Fruit fly (Drosophila melanogaster) whole organism, pupa: ENCODE results near the gene CG2901.

Experiments
- CG10348 ChIP-seq: fragments of 200-800 bp; sonication (Bioruptor generic); IDR thresholded peaks from 2 replicates; pipeline ENCODE4 v1.3.6; 2022; ENCODE audit warnings: missing biosample characterization, missing genetic modification characterization
- CG12605 ChIP-seq: fragments of 200-800 bp; sonication (Bioruptor generic); IDR thresholded peaks from 2 replicates; pipeline ENCODE4 v1.3.6; 2022; ENCODE audit warnings: missing biosample characterization, missing genetic modification characterization
- CG13204 ChIP-seq: fragments of 200-800 bp; sonication (Bioruptor generic); optimal IDR thresholded peaks from 2 replicates; lab custom pipeline; 2018; ENCODE audit warnings: missing biosample characterization, mild to moderate bottlenecking, missing genetic modification characterization, moderate library complexity
- CG14655 ChIP-seq: fragments of 200-800 bp; sonication (Bioruptor generic); optimal IDR thresholded peaks from 3 replicates; lab custom pipeline; 2017; ENCODE audit warnings: mild to moderate bottlenecking, missing biosample characterization, missing genetic modification reagents, missing genetic modification characterization
- CG15710 ChIP-seq: fragments of 200-800 bp; sonication (Bioruptor generic); optimal IDR thresholded peaks from 2 replicates; lab custom pipeline; 2018; ENCODE audit warnings: missing biosample characterization, mild to moderate bottlenecking, missing genetic modification characterization, moderate library complexity
- CG17806 ChIP-seq: fragments of 200-800 bp; sonication (Bioruptor generic); optimal IDR thresholded peaks from 2 replicates; lab custom pipeline; 2018; ENCODE audit warnings: missing biosample characterization, mild to moderate bottlenecking, missing genetic modification characterization, moderate library complexity
- CG32121 ChIP-seq: fragments of 200-800 bp; sonication (Bioruptor generic); IDR thresholded peaks from 2 replicates; pipeline ENCODE4 v1.3.6; 2022; ENCODE audit warnings: missing biosample characterization, missing genetic modification characterization
- CG34367 ChIP-seq: fragments of 200-800 bp; sonication (Bioruptor generic); optimal IDR thresholded peaks from 2 replicates; lab custom pipeline; 2018; ENCODE audit warnings: missing biosample characterization, mild to moderate bottlenecking, missing genetic modification characterization
- CG4496 ChIP-seq: fragments of 200-800 bp; sonication (Bioruptor generic); IDR thresholded peaks from 3 replicates; pipeline ENCODE4 v1.3.6; 2022; ENCODE audit warnings: missing biosample characterization, missing genetic modification characterization
- CG8159 ChIP-seq: fragments of 200-800 bp; sonication (Bioruptor generic); optimal IDR thresholded peaks from 3 replicates; lab custom pipeline; 2018; ENCODE audit warnings: missing biosample characterization, mild to moderate bottlenecking, missing genetic modification characterization, moderate library complexity
- CG8301 ChIP-seq: fragments of 200-800 bp; sonication (Bioruptor generic); optimal IDR thresholded peaks from 2 replicates; lab custom pipeline; 2018; ENCODE audit warnings: missing biosample characterization, mild to moderate bottlenecking, missing genetic modification characterization
- CG9948 ChIP-seq: fragments of 200-800 bp; sonication (Bioruptor generic); optimal IDR thresholded peaks from 2 replicates; lab custom pipeline; 2018; ENCODE audit warnings: missing biosample characterization, mild to moderate bottlenecking, missing genetic modification characterization, moderate library complexity
- D1 ChIP-seq: fragments of 200-800 bp; sonication (Bioruptor generic); optimal IDR thresholded peaks from 2 replicates; lab custom pipeline; 2018; ENCODE audit warnings: missing biosample characterization, mild to moderate bottlenecking, missing genetic modification characterization, moderate library complexity
- EcR ChIP-seq: fragments of 200-800 bp; sonication (Bioruptor generic); optimal IDR thresholded peaks from 3 replicates; lab custom pipeline; 2019; ENCODE audit warnings: missing biosample characterization, missing genetic modification characterization, mild to moderate bottlenecking, moderate library complexity, missing genetic modification reagents
- Ets98B ChIP-seq: fragments of 200-800 bp; sonication (Bioruptor generic); IDR thresholded peaks from 2 replicates; pipeline ENCODE4 v1.3.6; 2022; ENCODE audit warnings: missing biosample characterization, missing genetic modification characterization
- Pif1A ChIP-seq: fragments of 200-800 bp; sonication (Bioruptor generic); optimal IDR thresholded peaks from 3 replicates; lab custom pipeline; 2016; ENCODE audit warnings: missing biosample characterization, missing genetic modification characterization
- Pif1B ChIP-seq: fragments of 200-800 bp; sonication (Bioruptor generic); optimal IDR thresholded peaks from 3 replicates; lab custom pipeline; 2016; ENCODE audit warnings: missing biosample characterization, missing genetic modification characterization
- Snoo ChIP-seq: fragments of 200-800 bp; sonication (Bioruptor generic); optimal IDR thresholded peaks from 3 replicates; lab custom pipeline; 2017; ENCODE audit warnings: missing biosample characterization, mild to moderate bottlenecking, missing genetic modification characterization, inconsistent platforms
- fd96Ca ChIP-seq: fragments of 200-800 bp; sonication (Bioruptor generic); IDR thresholded peaks from 3 replicates; pipeline ENCODE4 v1.3.6; 2022; ENCODE audit warnings: missing biosample characterization, missing genetic modification characterization
- gl ChIP-seq: fragments of 200-800 bp; sonication (Bioruptor generic); optimal IDR thresholded peaks from 2 replicates; lab custom pipeline; 2018; ENCODE audit warnings: missing biosample characterization, mild to moderate bottlenecking, missing genetic modification characterization
- rn ChIP-seq: fragments of 200-800 bp; sonication (Bioruptor generic); IDR thresholded peaks from 2 replicates; pipeline ENCODE4 v1.3.6; 2022; ENCODE audit warnings: missing biosample characterization, missing genetic modification characterization

CG2901 gene

DNA sequence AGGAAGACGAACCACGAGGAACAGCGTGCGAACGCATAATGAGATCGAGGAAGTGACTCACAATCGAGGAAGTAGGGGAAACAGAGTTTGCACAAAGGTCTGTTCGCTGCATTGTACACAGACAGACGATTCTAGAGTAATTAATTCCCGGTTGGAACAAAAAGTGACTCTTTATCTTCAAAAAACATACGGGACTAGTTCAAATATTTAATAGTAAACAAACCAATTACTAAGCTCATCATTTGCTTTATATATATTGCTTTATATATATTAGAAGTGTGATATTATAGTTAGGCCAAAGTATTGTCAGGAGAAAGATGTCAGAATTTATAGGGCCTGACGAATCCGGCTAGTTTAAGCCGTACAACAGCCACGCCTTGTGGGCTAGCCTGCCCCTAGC is at the start of gene CG2901:
Gene CG2901, plus strand, starts transcription at position 301 of the 400 bp plus-strand sequence.
- TF ChIP-seq fd96Ca (GFP tag; lab: Robert Waterston, UW) (no peak), D1 (no peak), CG4496 (GFP tag; lab: Robert Waterston, UW) (no peak), CG8301 (tag; lab: Kevin White, UChicago) (no peak), CG34367 (no peak), CG12605 (GFP tag; lab: Robert Waterston, UW) (no peak), CG14655 (GFP tag; lab: Kevin White, UChicago) (no peak), Pif1B (no peak), CG8159 (no peak), EcR (GFP tag; lab: Kevin White, UChicago) (no peak), gl (no peak), Pif1A (GFP tag; lab: Kevin White, UChicago) (no peak), CG17806 (no peak), rn (GFP tag; lab: Robert Waterston, UW) (no peak), Snoo (tag; lab: Kevin White, UChicago) (no peak)
- TF ChIP-seq, all 21 proteins: peak for 0

DNA sequence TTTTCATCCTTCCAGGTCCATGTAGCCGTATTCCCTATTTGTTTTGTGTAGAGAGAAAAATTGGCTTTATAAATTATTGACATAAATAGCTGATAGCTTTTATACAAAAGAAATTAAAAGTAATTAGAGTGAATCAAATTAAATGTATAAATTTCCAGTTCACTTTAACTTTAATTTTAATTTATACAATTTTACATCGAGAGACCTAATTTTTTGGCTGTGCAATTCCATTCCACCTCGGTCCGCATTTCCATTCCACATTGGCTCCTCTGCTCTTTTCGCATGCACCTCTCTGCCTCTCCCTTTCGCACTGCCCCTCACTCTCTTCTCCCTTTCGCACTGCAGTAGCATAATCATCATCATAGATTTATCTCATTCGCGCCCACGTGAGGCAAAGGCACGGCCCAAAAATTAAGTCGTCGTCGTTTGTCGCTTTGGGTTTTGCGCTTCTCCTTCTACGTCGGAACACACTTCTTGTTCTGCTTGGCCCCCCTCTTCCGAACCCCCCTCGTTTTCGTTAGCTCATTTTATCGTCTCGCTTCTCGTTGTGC is 49.0 kb upstream of the CG2901 start:
- TF ChIP-seq rn (GFP tag; lab: Robert Waterston, UW) (no peak), CG12605 (GFP tag; lab: Robert Waterston, UW) (no peak), CG34367 (no peak), CG8301 (tag; lab: Kevin White, UChicago) (peak; percentile 39), CG9948 (tag; lab: Kevin White, UChicago) (peak; percentile 53), CG15710 (peak; percentile 42), Ets98B (GFP tag; lab: Robert Waterston, UW) (no peak), CG8159 (peak; percentile 59), Pif1A (GFP tag; lab: Kevin White, UChicago) (no peak), CG14655 (GFP tag; lab: Kevin White, UChicago) (peak; percentile 54), CG17806 (peak; percentile 30), fd96Ca (GFP tag; lab: Robert Waterston, UW) (0 out of 3 replicates have a peak, but pooled peaks have one; percentile 15), CG13204 (GFP tag; lab: Kevin White, UChicago) (no peak), Snoo (tag; lab: Kevin White, UChicago) (no peak), EcR (GFP tag; lab: Kevin White, UChicago) (no peak), CG32121 (GFP tag; lab: Robert Waterston, UW) (no peak), Pif1B (no peak), CG10348 (GFP tag; lab: Robert Waterston, UW) (no peak), D1 (peak; percentile 57), CG4496 (GFP tag; lab: Robert Waterston, UW) (0 out of 3 replicates have a peak, but pooled peaks have one; percentile 39)

DNA sequence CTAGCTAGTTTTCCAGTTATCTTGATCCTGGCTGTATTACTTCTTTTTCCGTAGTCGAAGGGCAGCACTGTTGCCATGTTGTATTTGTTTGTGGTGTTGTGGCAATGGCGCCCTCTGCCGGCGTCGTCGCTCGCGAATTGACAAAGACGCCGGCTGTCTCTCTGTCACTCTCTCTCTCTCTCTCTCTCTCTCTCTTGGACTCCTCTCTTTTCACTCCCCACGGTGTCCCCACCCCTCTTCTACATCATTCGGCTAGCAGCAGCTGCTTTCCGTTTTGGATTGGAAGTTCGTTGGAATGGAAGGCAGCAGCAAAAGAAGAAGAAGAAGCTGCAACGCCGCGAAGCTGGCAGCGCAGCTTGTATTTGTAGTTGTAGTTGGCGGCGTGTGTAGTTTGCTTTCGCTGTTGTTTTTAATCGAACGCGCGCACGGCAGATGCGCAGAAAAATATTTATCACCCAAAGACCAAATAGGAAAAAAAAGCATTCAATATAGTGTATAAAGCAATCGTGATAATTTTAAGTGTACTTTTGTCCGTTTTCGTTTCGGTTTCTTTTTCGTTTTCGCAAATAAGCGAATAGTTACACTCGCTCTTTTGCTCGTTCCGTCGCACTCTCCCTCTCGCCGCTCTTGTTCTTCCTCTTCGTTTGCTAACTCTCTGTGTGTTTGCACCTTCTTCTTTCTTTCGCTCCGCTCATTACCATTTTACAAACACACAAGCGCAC is 48.1 kb upstream of the CG2901 start:
- peak; percentile 76; the same call in 2 of the 3 replicates for TF ChIP-seq fd96Ca (GFP tag; lab: Robert Waterston, UW)
- no peak for TF ChIP-seq CG34367
- no peak for TF ChIP-seq CG8159
- TF ChIP-seq gl: no peak
- TF ChIP-seq CG14655 (GFP tag; lab: Kevin White, UChicago): peak; percentile 45
- TF ChIP-seq CG12605 (GFP tag; lab: Robert Waterston, UW): peak; percentile 26; the same call in 1 of the 2 replicates
- no peak for TF ChIP-seq rn (GFP tag; lab: Robert Waterston, UW)
- TF ChIP-seq EcR (GFP tag; lab: Kevin White, UChicago): peak; percentile 73
- no peak for TF ChIP-seq CG17806
- TF ChIP-seq D1: no peak
- TF ChIP-seq Pif1B: no peak
- no peak for TF ChIP-seq CG9948 (tag; lab: Kevin White, UChicago)
- peak; percentile 20 for TF ChIP-seq CG8301 (tag; lab: Kevin White, UChicago)
- TF ChIP-seq CG4496 (GFP tag; lab: Robert Waterston, UW): peak; percentile 43; the same call in 1 of the 3 replicates
- peak; percentile 70 for TF ChIP-seq Ets98B (GFP tag; lab: Robert Waterston, UW)
- no peak for TF ChIP-seq Snoo (tag; lab: Kevin White, UChicago)
- TF ChIP-seq CG15710: no peak
- peak; percentile 57 for TF ChIP-seq CG32121 (GFP tag; lab: Robert Waterston, UW)
- TF ChIP-seq Pif1A (GFP tag; lab: Kevin White, UChicago): peak; percentile 43
- TF ChIP-seq CG10348 (GFP tag; lab: Robert Waterston, UW): no peak
- peak; percentile 42 for TF ChIP-seq CG13204 (GFP tag; lab: Kevin White, UChicago)

DNA sequence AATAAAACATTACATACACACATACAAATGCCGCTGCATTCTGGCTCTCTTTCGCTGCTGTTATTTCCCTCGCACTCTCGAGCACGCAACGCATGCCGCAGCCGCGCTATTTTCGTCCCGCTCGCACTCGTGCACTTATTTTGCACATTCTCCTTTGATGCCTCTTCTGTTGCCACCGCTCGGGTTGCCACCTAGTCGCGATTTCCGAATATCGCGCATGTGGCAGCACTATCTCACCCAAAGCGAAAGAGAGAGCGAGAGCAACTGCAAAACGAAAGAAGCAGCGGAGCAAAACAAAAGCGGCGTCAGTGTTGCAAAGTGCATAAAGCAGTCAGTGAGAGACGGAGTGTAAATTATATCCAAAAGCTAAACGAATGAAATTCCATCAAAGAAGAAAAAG is 47.1 kb upstream of the CG2901 start:
- TF ChIP-seq Ets98B (GFP tag; lab: Robert Waterston, UW) (0 out of 2 replicates have a peak, but pooled peaks have one; percentile 54), D1 (no peak), fd96Ca (GFP tag; lab: Robert Waterston, UW) (peak; percentile 8; the same call in 1 of the 3 replicates), CG8301 (tag; lab: Kevin White, UChicago) (no peak), Pif1B (no peak), CG13204 (GFP tag; lab: Kevin White, UChicago) (no peak), EcR (GFP tag; lab: Kevin White, UChicago) (peak; percentile 52), CG12605 (GFP tag; lab: Robert Waterston, UW) (0 out of 2 replicates have a peak, but pooled peaks have one; percentile 25), CG8159 (no peak), CG17806 (no peak), Pif1A (GFP tag; lab: Kevin White, UChicago) (no peak), CG4496 (GFP tag; lab: Robert Waterston, UW) (no peak; the same call in 1 of the 3 replicates)

DNA sequence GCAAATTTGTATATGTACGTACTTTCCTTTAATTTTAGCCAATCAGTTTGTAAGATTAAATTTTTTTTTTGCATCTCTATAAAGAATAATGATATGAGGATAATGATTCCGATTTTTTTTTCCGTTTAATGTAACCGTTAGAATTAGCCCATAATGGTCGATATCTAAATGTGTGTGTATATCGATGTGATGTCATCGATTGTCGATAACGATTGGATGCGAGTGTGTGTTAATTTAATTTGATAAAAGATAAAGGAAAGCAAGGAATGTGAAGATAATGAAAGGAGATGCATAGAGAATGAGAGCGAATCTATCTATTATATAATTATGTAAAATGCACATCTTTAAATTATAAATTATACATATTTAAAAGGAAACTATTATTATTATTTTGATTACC is 39.6 kb upstream of the CG2901 start:
- no peak for TF ChIP-seq fd96Ca (GFP tag; lab: Robert Waterston, UW)
- TF ChIP-seq CG10348 (GFP tag; lab: Robert Waterston, UW): no peak
